Fruit fly (Drosophila melanogaster): Measurements from ENCODE around the gene CG11686.

Gene CG11686

dm6 chr3R:13309133-13309711 is 49.1 kb downstream of the CG11686 start (continued):
- TF ChIP-seq CG10366 (GFP tag; IDR thresholded peaks at IDR 0.05), result no peak
- peak; percentile 68 for TF ChIP-seq Ets97D (GFP tag; optimal IDR thresholded peaks at IDR 0.05)
- no peak for TF ChIP-seq CG1832 (GFP tag; optimal IDR thresholded peaks at IDR 0.05)
- TF ChIP-seq CG10274 (GFP tag; optimal IDR thresholded peaks at IDR 0.05), result no peak
- TF ChIP-seq CG13775 (GFP tag; optimal IDR thresholded peaks at IDR 0.05), result no peak
- TF ChIP-seq nerfin-1 (tag; optimal IDR thresholded peaks at IDR 0.05), result no peak
- no peak for TF ChIP-seq CG7556 (GFP tag; optimal IDR thresholded peaks at IDR 0.05)
- no peak for TF ChIP-seq CG30403 (GFP tag; optimal IDR thresholded peaks at IDR 0.05)
- no peak for TF ChIP-seq gcm (GFP tag; optimal IDR thresholded peaks at IDR 0.05)
- TF ChIP-seq CG8359 (GFP tag; optimal IDR thresholded peaks at IDR 0.05; ENCODE audit: borderline replicate concordance), result no peak
- TF ChIP-seq gt (GFP tag; IDR thresholded peaks at IDR 0.05), result no peak
- TF ChIP-seq CG10462 (GFP tag; optimal IDR thresholded peaks at IDR 0.05), result no peak
- no peak for TF ChIP-seq Lim3 (GFP tag; IDR thresholded peaks at IDR 0.05)
- no peak for TF ChIP-seq ATbp (GFP tag; optimal IDR thresholded peaks at IDR 0.05)
- no peak for TF ChIP-seq CG10979 (tag; optimal IDR thresholded peaks at IDR 0.05)
- no peak for TF ChIP-seq CG6689 (GFP tag; IDR thresholded peaks at IDR 0.05)
- TF ChIP-seq usp (GFP tag; optimal IDR thresholded peaks at IDR 0.05), result no peak
- no peak for TF ChIP-seq CG2199 (GFP tag; IDR thresholded peaks at IDR 0.05)
- TF ChIP-seq MBD-R2 (GFP tag; IDR thresholded peaks at IDR 0.05), result peak; percentile 78
- no peak for TF ChIP-seq slbo (GFP tag; IDR thresholded peaks at IDR 0.05)
- TF ChIP-seq CG15696 (tag; optimal IDR thresholded peaks at IDR 0.05), result no peak
- TF ChIP-seq CG11695 (GFP tag; IDR thresholded peaks at IDR 0.05), result no peak
- TF ChIP-seq Ravus (GFP tag; IDR thresholded peaks at IDR 0.05), result no peak
- TF ChIP-seq CG11398 (GFP tag; optimal IDR thresholded peaks at IDR 0.05), result no peak
- TF ChIP-seq unpg (GFP tag; optimal IDR thresholded peaks at IDR 0.05), result no peak
- no peak for TF ChIP-seq CG9817 (tag; optimal IDR thresholded peaks at IDR 0.05)
- peak; percentile 61 for TF ChIP-seq CG12659 (GFP tag; optimal IDR thresholded peaks at IDR 0.05)
- no peak for TF ChIP-seq CG1529 (GFP tag; optimal IDR thresholded peaks at IDR 0.05)
- no peak for TF ChIP-seq CG31388 (GFP tag; optimal IDR thresholded peaks at IDR 0.05)
- no peak for TF ChIP-seq CG7786 (GFP tag; optimal IDR thresholded peaks at IDR 0.05)
- TF ChIP-seq CG2712 (tag; optimal IDR thresholded peaks at IDR 0.05), result peak; percentile 1
- no peak for TF ChIP-seq bcd (GFP tag; optimal IDR thresholded peaks at IDR 0.05)
- no peak for TF ChIP-seq ash1 (GFP tag; optimal IDR thresholded peaks at IDR 0.05)
- TF ChIP-seq ranshi (GFP tag; IDR thresholded peaks at IDR 0.05), result no peak
- TF ChIP-seq crol (GFP tag; IDR thresholded peaks at IDR 0.05), result no peak
- TF ChIP-seq sim (GFP tag; IDR thresholded peaks at IDR 0.05), result no peak
- no peak for TF ChIP-seq Hr39 (optimal IDR thresholded peaks at IDR 0.05)
- TF ChIP-seq CG6813 (GFP tag; optimal IDR thresholded peaks at IDR 0.05), result no peak
- no peak for TF ChIP-seq tx (GFP tag; optimal IDR thresholded peaks at IDR 0.05)
- peak; percentile 93 for TF ChIP-seq pzg (GFP tag; optimal IDR thresholded peaks at IDR 0.05)
- TF ChIP-seq NfI (GFP tag; optimal IDR thresholded peaks at IDR 0.05), result no peak
- no peak for TF ChIP-seq br (optimal IDR thresholded peaks at IDR 0.05)
- TF ChIP-seq org-1 (GFP tag; optimal IDR thresholded peaks at IDR 0.05), result no peak
- TF ChIP-seq bsh (GFP tag; optimal IDR thresholded peaks at IDR 0.05), result no peak
- peak; percentile 6; the same call in 1 of the 2 replicates for TF ChIP-seq amos (GFP tag; IDR thresholded peaks at IDR 0.05; ENCODE audit: partially characterized antibody)
- TF ChIP-seq vvl (GFP tag; IDR thresholded peaks at IDR 0.05), result no peak; the same call in 1 of the 2 replicates
- no peak for TF ChIP-seq Xbp1 (GFP tag; optimal IDR thresholded peaks at IDR 0.05)
- no peak for TF ChIP-seq Usf (GFP tag; optimal IDR thresholded peaks at IDR 0.05)
- no peak for TF ChIP-seq ken (GFP tag; IDR thresholded peaks at IDR 0.05)
- no peak for TF ChIP-seq CG7372 (GFP tag; IDR thresholded peaks at IDR 0.05)
- TF ChIP-seq CG12155 (GFP tag; optimal IDR thresholded peaks at IDR 0.05), result no peak
- TF ChIP-seq Six4 (GFP tag; optimal IDR thresholded peaks at IDR 0.05), result no peak

All from whole organism, embryonic.